Fruit fly (Drosophila melanogaster): ENCODE data around the gene Cont.

Cont gene

DNA sequence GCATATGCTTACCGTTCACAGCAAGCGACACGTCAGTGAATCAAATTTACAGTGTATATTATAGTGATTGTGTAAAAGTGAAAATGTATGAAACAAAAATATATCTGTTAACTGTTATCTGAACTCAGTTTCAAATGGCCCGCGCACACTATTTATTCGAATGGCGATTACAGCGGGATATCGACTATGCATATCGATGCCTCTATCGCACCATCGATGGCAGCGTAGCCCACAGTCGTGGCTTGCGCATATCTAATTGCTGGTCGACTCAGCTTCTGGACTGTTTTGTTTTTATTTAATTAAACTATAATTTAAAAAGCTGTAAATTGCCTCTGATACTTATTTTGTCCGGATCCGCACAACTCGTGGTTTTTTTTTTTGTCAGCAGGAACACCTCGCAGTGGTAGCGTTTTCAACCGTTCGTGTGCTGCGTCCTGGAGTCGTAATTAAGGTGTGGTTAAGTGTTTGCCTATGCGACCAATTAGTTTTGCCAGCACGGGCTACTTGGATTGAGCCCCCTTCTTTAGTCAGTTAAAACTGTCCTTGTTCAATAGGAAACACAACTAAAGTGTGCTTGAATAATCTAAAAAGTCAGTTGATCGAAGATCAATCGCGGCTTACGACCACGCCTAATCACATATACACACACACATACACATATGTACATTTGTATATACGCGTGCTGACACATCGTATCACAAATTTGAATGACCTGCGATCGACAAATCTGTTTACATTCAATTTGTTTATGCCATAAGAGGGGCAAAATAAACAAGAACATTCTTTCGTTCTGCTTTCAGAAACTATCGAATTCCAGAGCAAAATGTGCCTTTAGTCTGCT lies at the start of gene Cont:
Gene Cont (plus strand): TSS at position 228 of the 841 bp plus-strand sequence.
- TF ChIP-seq Eip78C (GFP tag) (peak; percentile 50), vri (GFP tag; optimal IDR thresholded peaks at IDR 0.05) (peak; percentile 15), OdsH (GFP tag; optimal IDR thresholded peaks at IDR 0.05) (no peak), svp (GFP tag) (peak; percentile 51), CG1621 (tag; optimal IDR thresholded peaks at IDR 0.05) (no peak), esn (GFP tag; optimal IDR thresholded peaks at IDR 0.05) (peak; percentile 29), fkh (GFP tag; optimal IDR thresholded peaks at IDR 0.05) (peak; percentile 38), CG15336 (GFP tag; IDR thresholded peaks at IDR 0.05) (0 out of 2 replicates have a peak, but pooled peaks have one; percentile 25)

- TF ChIP-seq Eip78C (GFP tag): no peak
- no peak for TF ChIP-seq CG16779 (tag; optimal IDR thresholded peaks at IDR 0.05)
- TF ChIP-seq CG6792 (GFP tag; optimal IDR thresholded peaks at IDR 0.05): no peak
- no peak for TF ChIP-seq Ets21C (GFP tag; optimal IDR thresholded peaks at IDR 0.05)
- TF ChIP-seq CG8119 (GFP tag; IDR thresholded peaks at IDR 0.05): no peak
- TF ChIP-seq CG3032 (tag; optimal IDR thresholded peaks at IDR 0.05): peak; percentile 54
- TF ChIP-seq pdm3 (GFP tag; optimal IDR thresholded peaks at IDR 0.05): no peak
- no peak for TF ChIP-seq salr (GFP tag; optimal IDR thresholded peaks at IDR 0.05)
- peak; percentile 25; the same call in 1 of the 2 replicates for TF ChIP-seq CG11294 (GFP tag; IDR thresholded peaks at IDR 0.05)
- TF ChIP-seq acj6 (GFP tag; optimal IDR thresholded peaks at IDR 0.05): no peak
- TF ChIP-seq CG10631 (GFP tag; optimal IDR thresholded peaks at IDR 0.05): no peak
- no peak for TF ChIP-seq OdsH (GFP tag; optimal IDR thresholded peaks at IDR 0.05)
- no peak for TF ChIP-seq Met (GFP tag; optimal IDR thresholded peaks at IDR 0.05)
- TF ChIP-seq CG3919 (GFP tag; optimal IDR thresholded peaks at IDR 0.05): no peak
- no peak for TF ChIP-seq achi (GFP tag; optimal IDR thresholded peaks at IDR 0.05)
- peak; percentile 60 for TF ChIP-seq CG31627 (GFP tag; optimal IDR thresholded peaks at IDR 0.05)
- TF ChIP-seq Eip75B (GFP tag; optimal IDR thresholded peaks at IDR 0.05): no peak
- TF ChIP-seq vri (GFP tag; optimal IDR thresholded peaks at IDR 0.05): no peak
- no peak for TF ChIP-seq Eip93F (GFP tag; optimal IDR thresholded peaks at IDR 0.05)
- TF ChIP-seq CG8319 (GFP tag; optimal IDR thresholded peaks at IDR 0.05): peak; percentile 9
- TF ChIP-seq fd59A (GFP tag; optimal IDR thresholded peaks at IDR 0.05): peak; percentile 20
- peak; percentile 98 for TF ChIP-seq fkh (GFP tag; optimal IDR thresholded peaks at IDR 0.05)
- TF ChIP-seq cyc (GFP tag; optimal IDR thresholded peaks at IDR 0.05): peak; percentile 69
- TF ChIP-seq Sox14 (GFP tag; optimal IDR thresholded peaks at IDR 0.05): no peak
- no peak for TF ChIP-seq ss (GFP tag; optimal IDR thresholded peaks at IDR 0.05)
- peak; percentile 25 for TF ChIP-seq CG11902 (GFP tag; optimal IDR thresholded peaks at IDR 0.05)
- TF ChIP-seq Hr39 (GFP tag; optimal IDR thresholded peaks at IDR 0.05): peak; percentile 70
- TF ChIP-seq esn (GFP tag; optimal IDR thresholded peaks at IDR 0.05): peak; percentile 52
- peak; percentile 45 for TF ChIP-seq lz (GFP tag; optimal IDR thresholded peaks at IDR 0.05)
- TF ChIP-seq dac (GFP tag; optimal IDR thresholded peaks at IDR 0.05): no peak
- no peak for TF ChIP-seq Hr4 (GFP tag; optimal IDR thresholded peaks at IDR 0.05)
- TF ChIP-seq CG7368 (GFP tag; optimal IDR thresholded peaks at IDR 0.05): no peak
- TF ChIP-seq Sox15 (GFP tag; optimal IDR thresholded peaks at IDR 0.05): peak; percentile 38
- TF ChIP-seq CG9139 (GFP tag; optimal IDR thresholded peaks at IDR 0.05): no peak
- TF ChIP-seq CG8632 (GFP tag; optimal IDR thresholded peaks at IDR 0.05): no peak
- TF ChIP-seq CG6276 (GFP tag; optimal IDR thresholded peaks at IDR 0.05): no peak
- TF ChIP-seq CG6163 (GFP tag; IDR thresholded peaks at IDR 0.05): no peak
Observed at dm6 chr3R:4333964-4334363, 47.1 kb upstream of the Cont start, which contains the start of gene CG9776. CG9776 (minus strand) TSS chr3R:4334071.

All from whole organism, prepupa.